Fruit fly (Drosophila melanogaster) whole organism, embryonic: ENCODE measurements around the gene CG43400.

ENCODE experiments used
- Ada2b ChIP-seq: fragments of 200-800 bp; sonication (Bioruptor generic); IDR thresholded peaks from 2 replicates; pipeline ENCODE4 v1.3.6; 2022; ENCODE audit warnings: missing biosample characterization, missing genetic modification characterization
- Bgb ChIP-seq: fragments of 200-800 bp; sonication (Bioruptor generic); IDR thresholded peaks from 2 replicates; pipeline ENCODE4 v1.3.6; 2022; ENCODE audit warnings: missing biosample characterization, missing genetic modification characterization; ENCODE audit not compliant: partially characterized antibody
- Blimp-1 ChIP-seq: fragments of 200-800 bp; sonication (Bioruptor generic); optimal IDR thresholded peaks from 3 replicates; lab custom pipeline; 2018; ENCODE audit warnings: missing biosample characterization, missing genetic modification characterization, mild to moderate bottlenecking, moderate library complexity, missing genetic modification reagents
- CG1024 ChIP-seq: fragments of 200-800 bp; sonication (Bioruptor generic); IDR thresholded peaks from 2 replicates; pipeline ENCODE4 v1.3.6; 2022; ENCODE audit warnings: missing biosample characterization, missing genetic modification characterization
- CG10959 ChIP-seq: fragments of 200-800 bp; sonication (Bioruptor generic); IDR thresholded peaks from 2 replicates; pipeline ENCODE4 v1.3.6; 2022; ENCODE audit warnings: missing biosample characterization, missing genetic modification characterization
- CG12219 ChIP-seq: fragments of 200-800 bp; sonication (Bioruptor generic); optimal IDR thresholded peaks from 3 replicates; lab custom pipeline; 2018; ENCODE audit warnings: missing biosample characterization, mild to moderate bottlenecking, missing genetic modification characterization
- CG12391 ChIP-seq: fragments of 200-800 bp; sonication (Bioruptor generic); optimal IDR thresholded peaks from 3 replicates; lab custom pipeline; 2018; ENCODE audit warnings: missing biosample characterization, mild to moderate bottlenecking, missing genetic modification characterization, moderate library complexity
- CG12659 ChIP-seq: fragments of 200-800 bp; sonication (Bioruptor generic); optimal IDR thresholded peaks from 3 replicates; lab custom pipeline; 2017; ENCODE audit warnings: mild to moderate bottlenecking, missing biosample characterization, missing genetic modification reagents, missing genetic modification characterization
- CG13424 ChIP-seq: fragments of 200-800 bp; sonication (Bioruptor generic); optimal IDR thresholded peaks from 2 replicates; lab custom pipeline; 2019; ENCODE audit warnings: missing biosample characterization, mild to moderate bottlenecking, missing genetic modification characterization, moderate library complexity
- CG15601 ChIP-seq: fragments of 200-800 bp; sonication (Bioruptor generic); optimal IDR thresholded peaks from 3 replicates; lab custom pipeline; 2019; ENCODE audit warnings: missing biosample characterization, mild to moderate bottlenecking, missing genetic modification characterization, moderate library complexity
- CG15696 ChIP-seq: fragments of 200-800 bp; sonication (Bioruptor generic); optimal IDR thresholded peaks from 2 replicates; lab custom pipeline; 2019; ENCODE audit warnings: missing biosample characterization, mild to moderate bottlenecking, missing genetic modification characterization, moderate library complexity
- CG17385 ChIP-seq: fragments of 200-800 bp; sonication (Bioruptor generic); optimal IDR thresholded peaks from 3 replicates; lab custom pipeline; 2018; ENCODE audit warnings: missing biosample characterization, mild to moderate bottlenecking, missing genetic modification characterization
- CG3847 ChIP-seq: fragments of 200-800 bp; sonication (Bioruptor generic); IDR thresholded peaks from 2 replicates; pipeline ENCODE4 v1.3.6; 2022; ENCODE audit warnings: missing biosample characterization, missing genetic modification characterization
- CG6813 ChIP-seq: fragments of 200-800 bp; sonication (Bioruptor generic); optimal IDR thresholded peaks from 2 replicates; lab custom pipeline; 2017; ENCODE audit warnings: missing biosample characterization, missing genetic modification characterization, mild to moderate bottlenecking, moderate library complexity, missing genetic modification reagents
- CG9609 ChIP-seq: fragments of 200-800 bp; sonication (Bioruptor generic); optimal IDR thresholded peaks from 3 replicates; lab custom pipeline; 2016; ENCODE audit warnings: missing biosample characterization, missing genetic modification characterization
- Dfd ChIP-seq, 2 experiments: fragments of >200 bp; optimal IDR thresholded peaks; 2 replicates each; lab custom pipeline; 2017; ENCODE audit warnings: missing biosample characterization in 2 of 2, missing genetic modification characterization in 2 of 2
- Dip3 ChIP-seq: fragments of 200-800 bp; sonication (Bioruptor generic); optimal IDR thresholded peaks from 3 replicates; lab custom pipeline; 2016; ENCODE audit warnings: missing biosample characterization, missing genetic modification characterization
- Drgx ChIP-seq: fragments of 200-800 bp; sonication (Bioruptor generic); IDR thresholded peaks from 2 replicates; pipeline ENCODE4 v1.3.6; 2022; ENCODE audit warnings: missing biosample characterization, missing genetic modification characterization
- Ets65A ChIP-seq: fragments of 200-800 bp; sonication (Bioruptor generic); peaks from one replicate; lab custom pipeline; 2016; ENCODE audit warnings: missing biosample characterization, missing genetic modification characterization
- Fer2 ChIP-seq: fragments of 200-800 bp; sonication (Bioruptor generic); optimal IDR thresholded peaks from 2 replicates; lab custom pipeline; 2018; ENCODE audit warnings: missing biosample characterization, mild to moderate bottlenecking, missing genetic modification characterization, moderate library complexity
- HLHmδ ChIP-seq: fragments of 200-800 bp; sonication (Bioruptor generic); optimal IDR thresholded peaks from 2 replicates; lab custom pipeline; 2018; ENCODE audit warnings: missing biosample characterization, mild to moderate bottlenecking, missing genetic modification characterization, moderate library complexity
- Lim3 ChIP-seq: fragments of 200-800 bp; sonication (Bioruptor generic); IDR thresholded peaks from 2 replicates; pipeline ENCODE4 v1.3.6; 2022; ENCODE audit warnings: missing biosample characterization, missing genetic modification characterization
- MBD-R2 ChIP-seq: fragments of 200-800 bp; sonication (Bioruptor generic); IDR thresholded peaks from 2 replicates; pipeline ENCODE4 v1.3.6; 2022; ENCODE audit warnings: missing biosample characterization, missing genetic modification characterization
- Meics ChIP-seq: fragments of 200-800 bp; sonication (Bioruptor generic); optimal IDR thresholded peaks from 2 replicates; lab custom pipeline; 2017; ENCODE audit warnings: missing biosample characterization, mild to moderate bottlenecking, missing genetic modification characterization
- Pdp1 ChIP-seq, 2 experiments: fragments of 200-800 bp; sonication (Bioruptor generic); optimal IDR thresholded peaks; 3 replicates each; lab custom pipeline; 2016; ENCODE audit warnings: missing biosample characterization in 2 of 2, missing genetic modification characterization in 2 of 2, mild to moderate bottlenecking in 1 of 2, moderate library complexity in 1 of 2
- Rx ChIP-seq: fragments of 200-800 bp; sonication (Bioruptor generic); IDR thresholded peaks from 2 replicates; pipeline ENCODE4 v1.3.6; 2022; ENCODE audit warnings: missing biosample characterization, missing genetic modification characterization
- YL-1 ChIP-seq: fragments of 200-800 bp; sonication (Bioruptor generic); optimal IDR thresholded peaks from 3 replicates; lab custom pipeline; 2017; ENCODE audit warnings: missing biosample characterization, mild to moderate bottlenecking, missing genetic modification characterization
- btn ChIP-seq: fragments of 200-800 bp; sonication (Bioruptor generic); optimal IDR thresholded peaks from 2 replicates; lab custom pipeline; 2016; ENCODE audit warnings: missing biosample characterization, missing genetic modification characterization
- caup ChIP-seq: fragments of 200-800 bp; sonication (Bioruptor generic); optimal IDR thresholded peaks from 3 replicates; lab custom pipeline; 2017; ENCODE audit warnings: missing biosample characterization, mild to moderate bottlenecking, missing genetic modification characterization, moderate library complexity; ENCODE audit not compliant: severe bottlenecking
- chm ChIP-seq: fragments of 200-800 bp; sonication (Bioruptor generic); IDR thresholded peaks from 2 replicates; pipeline ENCODE4 v1.3.6; 2022; ENCODE audit warnings: missing biosample characterization, missing genetic modification characterization
- fru ChIP-seq: fragments of >200 bp; optimal IDR thresholded peaks from 2 replicates; lab custom pipeline; 2017
- ind ChIP-seq: fragments of 200-800 bp; sonication (Bioruptor generic); optimal IDR thresholded peaks from 3 replicates; lab custom pipeline; 2016; ENCODE audit warnings: missing biosample characterization, missing genetic modification characterization
- jigr1 ChIP-seq: fragments of 200-800 bp; sonication (Bioruptor generic); IDR thresholded peaks from 3 replicates; pipeline ENCODE4 v1.3.6; 2022; ENCODE audit warnings: missing biosample characterization, missing genetic modification characterization
- lab ChIP-seq: fragments of 200-800 bp; sonication (Bioruptor generic); optimal IDR thresholded peaks from 3 replicates; lab custom pipeline; 2017; ENCODE audit warnings: missing biosample characterization, missing genetic modification characterization, mild to moderate bottlenecking, moderate library complexity, missing genetic modification reagents
- nau ChIP-seq: fragments of 200-800 bp; sonication (Bioruptor generic); optimal IDR thresholded peaks from 3 replicates; lab custom pipeline; 2017; ENCODE audit warnings: missing biosample characterization, mild to moderate bottlenecking, missing genetic modification characterization, missing genetic modification reagents
- p53 ChIP-seq: fragments of 200-800 bp; sonication (Bioruptor generic); optimal IDR thresholded peaks from 2 replicates; lab custom pipeline; 2016; ENCODE audit warnings: missing biosample characterization, missing genetic modification characterization
- psq ChIP-seq: fragments of 200-800 bp; sonication (Bioruptor generic); optimal IDR thresholded peaks from 2 replicates; lab custom pipeline; 2017; ENCODE audit warnings: missing biosample characterization, missing genetic modification characterization
- sc ChIP-seq, 3 experiments: fragments of >200 bp in 2 of 3; fragments of 200-800 bp in 1 of 3; sonication (Bioruptor generic) in 1 of 3; optimal IDR thresholded peaks; 2 replicates in 2 of 3; 3 replicates in 1 of 3; lab custom pipeline; 2017; ENCODE audit warnings: mild to moderate bottlenecking in 1 of 3, missing biosample characterization in 1 of 3, missing genetic modification characterization in 1 of 3, missing genetic modification reagents in 1 of 3
- sim ChIP-seq: fragments of 200-800 bp; sonication (Bioruptor generic); IDR thresholded peaks from 2 replicates; pipeline ENCODE4 v1.3.6; 2022; ENCODE audit warnings: missing biosample characterization, missing genetic modification characterization
- sna ChIP-seq: fragments of 200-800 bp; sonication (Bioruptor generic); IDR thresholded peaks from 2 replicates; pipeline ENCODE4 v1.3.6; 2022; ENCODE audit warnings: missing biosample characterization, missing genetic modification characterization; ENCODE audit not compliant: partially characterized antibody
- ssp ChIP-seq: fragments of 200-800 bp; sonication (Bioruptor generic); IDR thresholded peaks from 2 replicates; pipeline ENCODE4 v1.3.6; 2022; ENCODE audit warnings: missing biosample characterization, missing genetic modification characterization
- tio ChIP-seq: fragments of 200-800 bp; sonication (Bioruptor generic); optimal IDR thresholded peaks from 2 replicates; lab custom pipeline; 2017; ENCODE audit warnings: missing biosample characterization, missing genetic modification characterization, inconsistent platforms
- trem ChIP-seq: fragments of 200-800 bp; optimal IDR thresholded peaks from 3 replicates; lab custom pipeline; 2019; ENCODE audit warnings: missing biosample characterization, mild to moderate bottlenecking, missing genetic modification characterization, moderate library complexity
- ttk ChIP-seq: fragments of 200-800 bp; sonication (Bioruptor generic); IDR thresholded peaks from 2 replicates; pipeline ENCODE4 v2.1.2; 2022; ENCODE audit warnings: missing biosample characterization, missing genetic modification characterization
- unpg ChIP-seq: fragments of 200-800 bp; sonication (Bioruptor generic); optimal IDR thresholded peaks from 3 replicates; lab custom pipeline; 2018; ENCODE audit warnings: missing biosample characterization, mild to moderate bottlenecking, missing genetic modification characterization, moderate library complexity
- wek ChIP-seq: fragments of 200-800 bp; sonication (Bioruptor generic); optimal IDR thresholded peaks from 3 replicates; lab custom pipeline; 2018; ENCODE audit warnings: missing biosample characterization, mild to moderate bottlenecking, missing genetic modification characterization, moderate library complexity
- zen ChIP-seq: fragments of 200-800 bp; sonication (Bioruptor generic); optimal IDR thresholded peaks from 3 replicates; lab custom pipeline; 2018; ENCODE audit warnings: missing biosample characterization, mild to moderate bottlenecking, missing genetic modification characterization, moderate library complexity
- zf30C ChIP-seq: fragments of 200-800 bp; sonication (Bioruptor generic); optimal IDR thresholded peaks from 3 replicates; lab custom pipeline; 2018; ENCODE audit warnings: missing biosample characterization, mild to moderate bottlenecking, missing genetic modification characterization
- zfh2 ChIP-seq: fragments of 200-800 bp; sonication (Bioruptor generic); optimal IDR thresholded peaks from 2 replicates; lab custom pipeline; 2016; ENCODE audit warnings: missing biosample characterization, missing genetic modification characterization

The CG43400 gene

DNA sequence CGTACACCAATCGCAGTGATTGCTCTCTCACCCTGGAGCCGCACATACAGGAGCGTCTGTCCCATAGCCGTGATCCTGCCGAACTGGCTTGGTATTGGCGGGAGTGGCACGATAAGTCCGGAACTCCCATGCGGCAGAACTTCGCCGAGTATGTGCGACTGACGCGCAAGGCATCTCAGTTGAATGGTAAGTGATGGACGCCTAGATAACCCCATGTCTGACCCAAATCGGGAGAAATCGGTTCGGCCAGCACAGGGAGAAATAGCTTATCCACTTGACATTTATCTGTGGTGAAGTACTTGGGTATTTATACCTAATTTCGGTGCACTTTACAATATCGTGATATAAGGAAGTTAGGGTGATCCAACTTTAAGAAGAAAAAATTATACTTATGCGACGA, 32.2 kb downstream of the CG43400 start (continued):
- TF ChIP-seq caup (GFP tag; lab: Kevin White, UChicago) (no peak), p53 (GFP tag; lab: Kevin White, UChicago) (no peak), CG15696 (no peak), Dfd (GFP tag; optimal IDR thresholded peaks at IDR 0.05; lab: Kevin White, UChicago) (no peak), Dip3 (GFP tag; lab: Kevin White, UChicago) (no peak), CG6813 (GFP tag; lab: Kevin White, UChicago) (no peak), lab (GFP tag; lab: Kevin White, UChicago) (no peak), sc (optimal IDR thresholded peaks at IDR 0.05; lab: Kevin White, UChicago) (no peak), sc (GFP tag; optimal IDR thresholded peaks at IDR 0.05; lab: Kevin White, UChicago) (no peak), CG17385 (GFP tag; lab: Kevin White, UChicago) (no peak), Bgb (GFP tag; lab: Robert Waterston, UW) (no peak), CG3847 (GFP tag; lab: Robert Waterston, UW) (no peak), MBD-R2 (GFP tag; lab: Robert Waterston, UW) (0 out of 2 replicates have a peak, but pooled peaks have one; percentile 8), ttk (GFP tag; lab: Robert Waterston, UW) (no peak), sim (GFP tag; lab: Robert Waterston, UW) (no peak), jigr1 (no peak), wek (GFP tag; lab: Kevin White, UChicago) (no peak), tio (GFP tag; lab: Kevin White, UChicago) (no peak), CG1024 (GFP tag; lab: Robert Waterston, UW) (no peak), Fer2 (tag; lab: Kevin White, UChicago) (no peak)
- TF ChIP-seq, all 482 proteins: peak for 4

- TF ChIP-seq zf30C, result peak; percentile 2
- no peak for TF ChIP-seq Ada2b
- no peak for TF ChIP-seq CG13424 (tag; lab: Kevin White, UChicago)
- TF ChIP-seq CG12659 (GFP tag; lab: Kevin White, UChicago), result no peak
- no peak for TF ChIP-seq ind (GFP tag; lab: Kevin White, UChicago)
- TF ChIP-seq nau (GFP tag; lab: Kevin White, UChicago), result no peak
- no peak for TF ChIP-seq YL-1
- no peak for TF ChIP-seq Drgx
- TF ChIP-seq btn (GFP tag; lab: Kevin White, UChicago), result no peak
- TF ChIP-seq Ets65A (GFP tag; lab: Kevin White, UChicago), result peak; percentile 61
- TF ChIP-seq sim (GFP tag; lab: Robert Waterston, UW), result no peak
- TF ChIP-seq Blimp-1 (GFP tag; lab: Kevin White, UChicago), result no peak
- TF ChIP-seq psq (GFP tag; lab: Kevin White, UChicago), result no peak
- no peak for TF ChIP-seq CG15601 (tag; lab: Kevin White, UChicago)
- peak in 1 of 2 experiments; percentile 71 for TF ChIP-seq Pdp1 (GFP tag; optimal IDR thresholded peaks at IDR 0.05; lab: Kevin White, UChicago)
- TF ChIP-seq CG10959 (GFP tag; lab: Robert Waterston, UW), result no peak
These were observed 34.5 kb downstream of the CG43400 start for dm6 chr2L:8525000-8525399.

DNA sequence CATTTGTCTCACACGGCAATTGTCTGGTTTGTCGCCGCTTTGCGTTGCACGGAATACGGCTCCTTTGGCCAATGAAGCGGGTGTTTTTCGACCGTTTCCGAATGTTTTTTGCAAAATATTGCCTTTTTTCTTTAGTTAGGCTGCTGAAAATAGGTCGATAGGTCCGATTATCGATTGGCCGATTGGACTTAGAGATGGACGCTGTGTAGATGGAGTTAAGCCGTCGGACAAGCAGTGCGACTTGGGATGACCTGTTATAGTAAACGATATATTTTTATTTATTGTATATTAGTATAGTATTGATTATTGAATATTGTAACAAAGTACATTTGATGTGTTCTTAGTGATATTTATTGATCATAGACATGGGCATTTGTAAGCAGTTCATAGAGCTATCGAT, 37.8 kb downstream of the CG43400 start, which contains the start of the genes lmgA and lmgB:
TSS of gene lmgA (minus strand) at position 301 of the 400 bp plus-strand sequence.
TSS of gene lmgB (minus strand) at position 301 of the 400 bp plus-strand sequence.
- TF ChIP-seq zfh2 (peak; percentile 27), Rx (GFP tag; lab: Robert Waterston, UW) (no peak), CG12391 (tag; lab: Kevin White, UChicago) (peak; percentile 70), sna (GFP tag; lab: Robert Waterston, UW) (peak; percentile 78), chm (GFP tag; lab: Robert Waterston, UW) (no peak), nau (GFP tag; lab: Kevin White, UChicago) (no peak), Meics (GFP tag; lab: Kevin White, UChicago) (no peak), CG9609 (GFP tag; lab: Kevin White, UChicago) (no peak), CG12659 (GFP tag; lab: Kevin White, UChicago) (peak; percentile 66), trem (peak; percentile 79), Lim3 (no peak), zen (peak; percentile 50), ssp (GFP tag; lab: Robert Waterston, UW) (no peak), unpg (GFP tag; lab: Kevin White, UChicago) (peak; percentile 12), CG12219 (GFP tag; lab: Kevin White, UChicago) (no peak), HLHmδ (GFP tag; lab: Kevin White, UChicago) (no peak), fru (lab: Kevin White, UChicago) (no peak)
